Fruit fly (Drosophila melanogaster): ENCODE measurements around the gene Eig71Ef.

Gene Eig71Ef

dm6 chr3L:15672800-15673199, 15.6 kb upstream of the Eig71Ef start (continued):
- TF ChIP-seq Bdp1 (GFP tag; optimal IDR thresholded peaks at IDR 0.05): no peak
- peak; percentile 3 for TF ChIP-seq CG7745 (tag; optimal IDR thresholded peaks at IDR 0.05)
- peak; percentile 92 for TF ChIP-seq Ets65A (GFP tag)
- no peak for TF ChIP-seq CG8281 (tag; optimal IDR thresholded peaks at IDR 0.05)
- TF ChIP-seq CG2678 (tag; optimal IDR thresholded peaks at IDR 0.05): peak; percentile 17
- TF ChIP-seq vnd (GFP tag; IDR thresholded peaks at IDR 0.05; ENCODE audit: partially characterized antibody): no peak
- peak in 1 of 2 experiments; percentile 27 for TF ChIP-seq eve (GFP tag; optimal IDR thresholded peaks at IDR 0.05)
- peak; percentile 43 for TF ChIP-seq CG4424 (GFP tag; optimal IDR thresholded peaks at IDR 0.05)

DNA sequence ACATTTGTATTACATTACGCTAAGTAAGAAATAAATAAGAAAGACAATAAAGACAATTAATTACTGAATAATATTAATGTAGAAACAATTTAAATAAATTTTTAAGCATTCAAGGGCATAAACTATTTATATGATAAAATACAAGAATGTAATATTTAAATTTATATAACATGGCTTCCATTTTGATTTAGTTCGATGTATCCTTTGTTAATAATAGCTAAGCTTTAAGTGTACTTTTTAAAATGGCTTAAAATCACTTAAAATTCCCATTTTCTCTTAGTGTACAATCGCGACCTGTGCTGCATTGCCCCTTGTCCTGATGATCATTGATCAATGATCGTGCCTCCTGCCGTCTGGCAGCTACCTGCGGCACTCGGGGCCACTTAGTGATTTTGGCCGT, 13.3 kb upstream of the Eig71Ef start:
- TF ChIP-seq Dref (GFP tag; IDR thresholded peaks at IDR 0.05) (no peak), CG7556 (GFP tag; optimal IDR thresholded peaks at IDR 0.05) (peak; percentile 6), CG12071 (GFP tag; optimal IDR thresholded peaks at IDR 0.05) (no peak), CG14710 (tag; optimal IDR thresholded peaks at IDR 0.05) (peak; percentile 69), lola (GFP tag; optimal IDR thresholded peaks at IDR 0.05) (peak in 1 of 3 experiments; percentile 86), ab (GFP tag; optimal IDR thresholded peaks at IDR 0.05) (no peak), CG17829 (tag; optimal IDR thresholded peaks at IDR 0.05) (peak; percentile 70), zen (tag; optimal IDR thresholded peaks at IDR 0.05) (peak; percentile 73), CG10267 (tag; optimal IDR thresholded peaks at IDR 0.05) (peak; percentile 62), CG10979 (tag; optimal IDR thresholded peaks at IDR 0.05) (peak; percentile 76), ac (GFP tag; optimal IDR thresholded peaks at IDR 0.05) (peak; percentile 68), CG8290 (GFP tag; optimal IDR thresholded peaks at IDR 0.05) (peak; percentile 8), CG8290 (tag; optimal IDR thresholded peaks at IDR 0.05) (no peak), phol (tag; optimal IDR thresholded peaks at IDR 0.05) (peak; percentile 48), Spps (tag; optimal IDR thresholded peaks at IDR 0.05) (peak; percentile 10), CG8388 (GFP tag; optimal IDR thresholded peaks at IDR 0.05) (peak; percentile 19), Hr3 (GFP tag; optimal IDR thresholded peaks at IDR 0.05) (peak; percentile 9), CG31441 (GFP tag; IDR thresholded peaks at IDR 0.05) (peak; percentile 48), CG6689 (GFP tag; IDR thresholded peaks at IDR 0.05) (0 out of 2 replicates have a peak, but pooled peaks have one; percentile 13), C15 (GFP tag; IDR thresholded peaks at IDR 0.05) (no peak), CG2116 (GFP tag; optimal IDR thresholded peaks at IDR 0.05) (no peak), CG8924 (tag; optimal IDR thresholded peaks at IDR 0.05) (peak; percentile 56), MESR4 (GFP tag; optimal IDR thresholded peaks at IDR 0.05) (no peak), nmo (GFP tag; optimal IDR thresholded peaks at IDR 0.05) (peak; percentile 37), sens (GFP tag) (peak; percentile 42), trem (tag; optimal IDR thresholded peaks at IDR 0.05) (peak; percentile 8), twi (tag; optimal IDR thresholded peaks at IDR 0.05) (peak; percentile 4), zf30C (GFP tag; optimal IDR thresholded peaks at IDR 0.05) (peak; percentile 83), CG9727 (GFP tag; optimal IDR thresholded peaks at IDR 0.05) (peak; percentile 81), CG17361 (GFP tag; IDR thresholded peaks at IDR 0.05) (peak; percentile 72), jigr1 (GFP tag; IDR thresholded peaks at IDR 0.05) (no peak), CG4424 (GFP tag; optimal IDR thresholded peaks at IDR 0.05) (peak; percentile 13), CG18262 (tag; optimal IDR thresholded peaks at IDR 0.05) (peak; percentile 81), grau (tag; optimal IDR thresholded peaks at IDR 0.05) (peak; percentile 30), dmrt11E (tag; optimal IDR thresholded peaks at IDR 0.05) (peak; percentile 86), prd (optimal IDR thresholded peaks at IDR 0.05) (no peak), prd (GFP tag; IDR thresholded peaks at IDR 0.05) (peak; percentile 40; the same call in 1 of the 3 replicates), sens-2 (GFP tag; IDR thresholded peaks at IDR 0.05) (no peak), tll (GFP tag; optimal IDR thresholded peaks at IDR 0.05) (peak in 1 of 2 experiments; percentile 3), dati (GFP tag; IDR thresholded peaks at IDR 0.05) (no peak), CG10959 (GFP tag; IDR thresholded peaks at IDR 0.05) (peak; percentile 48; the same call in 1 of the 2 replicates), CG6813 (GFP tag; optimal IDR thresholded peaks at IDR 0.05) (peak; percentile 25)

All from whole organism, embryonic.